Fruit fly (Drosophila melanogaster): ENCODE measurements around the gene Prosbeta3.
A peak's percentile ranks its signal among the peaks of the same experiment; 100 is the strongest.

Prosbeta3 gene

dm6 chr3R:9019689-9020138, 13.7 kb upstream of the Prosbeta3 start, which contains the start of gene tgo (continued):
- TF ChIP-seq CG11085 (GFP tag; IDR thresholded peaks at IDR 0.05) (no peak), nerfin-1 (tag; optimal IDR thresholded peaks at IDR 0.05) (peak; percentile 46), CG5953 (GFP tag; IDR thresholded peaks at IDR 0.05) (no peak), CG17829 (tag; optimal IDR thresholded peaks at IDR 0.05) (peak; percentile 45), Rfx (GFP tag; IDR thresholded peaks at IDR 0.05) (peak; percentile 34; the same call in 1 of the 2 replicates), CG15601 (tag; optimal IDR thresholded peaks at IDR 0.05) (peak; percentile 33), Sin3A (optimal IDR thresholded peaks at IDR 0.05) (peak; percentile 65), p53 (GFP tag; optimal IDR thresholded peaks at IDR 0.05) (no peak), CG34376 (GFP tag; optimal IDR thresholded peaks at IDR 0.05) (peak; percentile 62), Dll (GFP tag; IDR thresholded peaks at IDR 0.05; ENCODE audit: partially characterized antibody) (0 out of 4 replicates have a peak, but pooled peaks have one; percentile 58), CG7928 (GFP tag; optimal IDR thresholded peaks at IDR 0.05) (no peak), CG12391 (tag; optimal IDR thresholded peaks at IDR 0.05) (peak; percentile 28), vvl (GFP tag; IDR thresholded peaks at IDR 0.05) (no peak; the same call in 1 of the 2 replicates), E2f2 (GFP tag; IDR thresholded peaks at IDR 0.05) (peak; percentile 64), Dp (GFP tag; optimal IDR thresholded peaks at IDR 0.05) (peak; percentile 61), row (GFP tag; IDR thresholded peaks at IDR 0.05) (0 out of 3 replicates have a peak, but pooled peaks have one; percentile 19), abd-A (tag; optimal IDR thresholded peaks at IDR 0.05) (no peak), CG13296 (GFP tag; optimal IDR thresholded peaks at IDR 0.05) (no peak), CG14710 (tag; optimal IDR thresholded peaks at IDR 0.05) (peak; percentile 80), CG11695 (GFP tag; IDR thresholded peaks at IDR 0.05) (no peak), CG12104 (GFP tag; optimal IDR thresholded peaks at IDR 0.05) (no peak), BEAF-32 (GFP tag; optimal IDR thresholded peaks at IDR 0.05) (peak; percentile 65), Scr (GFP tag; IDR thresholded peaks at IDR 0.05; ENCODE audit: partially characterized antibody) (peak; percentile 52), CG14965 (GFP tag; optimal IDR thresholded peaks at IDR 0.05; ENCODE audit: borderline replicate concordance) (no peak), CoRest (tag; optimal IDR thresholded peaks at IDR 0.05) (peak; percentile 52), CG9932 (GFP tag; IDR thresholded peaks at IDR 0.05) (no peak), cg (GFP tag; optimal IDR thresholded peaks at IDR 0.05) (peak; percentile 72), jumu (GFP tag; optimal IDR thresholded peaks at IDR 0.05) (no peak), CG13424 (tag; optimal IDR thresholded peaks at IDR 0.05) (no peak), CG2875 (GFP tag; optimal IDR thresholded peaks at IDR 0.05) (no peak), amos (GFP tag; IDR thresholded peaks at IDR 0.05; ENCODE audit: partially characterized antibody) (peak; percentile 62), grau (tag; optimal IDR thresholded peaks at IDR 0.05) (peak; percentile 36), fu2 (GFP tag; optimal IDR thresholded peaks at IDR 0.05) (no peak), vnd (GFP tag; IDR thresholded peaks at IDR 0.05; ENCODE audit: partially characterized antibody) (no peak), Adf1 (GFP tag; IDR thresholded peaks at IDR 0.05) (peak; percentile 24; the same call in 1 of the 2 replicates), lab (GFP tag; optimal IDR thresholded peaks at IDR 0.05) (no peak), CG12659 (GFP tag; optimal IDR thresholded peaks at IDR 0.05) (peak; percentile 69), lov (optimal IDR thresholded peaks at IDR 0.05) (no peak), lov (GFP tag; IDR thresholded peaks at IDR 0.05) (no peak), mirr (GFP tag; optimal IDR thresholded peaks at IDR 0.05) (peak; percentile 25), CG1602 (GFP tag; optimal IDR thresholded peaks at IDR 0.05) (no peak), HmgZ (tag; optimal IDR thresholded peaks at IDR 0.05) (peak; percentile 85), crol (GFP tag; IDR thresholded peaks at IDR 0.05) (peak; percentile 98), Sry-δ (GFP tag; optimal IDR thresholded peaks at IDR 0.05) (peak; percentile 60), CG4617 (GFP tag; optimal IDR thresholded peaks at IDR 0.05; ENCODE audit: borderline replicate concordance) (peak; percentile 97), grn (GFP tag; optimal IDR thresholded peaks at IDR 0.05) (peak; percentile 99), CG30020 (tag; optimal IDR thresholded peaks at IDR 0.05) (peak; percentile 43), Fer1 (GFP tag; optimal IDR thresholded peaks at IDR 0.05) (peak; percentile 69), tx (GFP tag; optimal IDR thresholded peaks at IDR 0.05) (no peak), emc (GFP tag; optimal IDR thresholded peaks at IDR 0.05) (no peak), CG4282 (GFP tag; optimal IDR thresholded peaks at IDR 0.05) (no peak)

Data from whole organism, embryonic.